Worm (Caenorhabditis elegans): Measurements from ENCODE around the gene T20G5.12.

Gene T20G5.12

DNA sequence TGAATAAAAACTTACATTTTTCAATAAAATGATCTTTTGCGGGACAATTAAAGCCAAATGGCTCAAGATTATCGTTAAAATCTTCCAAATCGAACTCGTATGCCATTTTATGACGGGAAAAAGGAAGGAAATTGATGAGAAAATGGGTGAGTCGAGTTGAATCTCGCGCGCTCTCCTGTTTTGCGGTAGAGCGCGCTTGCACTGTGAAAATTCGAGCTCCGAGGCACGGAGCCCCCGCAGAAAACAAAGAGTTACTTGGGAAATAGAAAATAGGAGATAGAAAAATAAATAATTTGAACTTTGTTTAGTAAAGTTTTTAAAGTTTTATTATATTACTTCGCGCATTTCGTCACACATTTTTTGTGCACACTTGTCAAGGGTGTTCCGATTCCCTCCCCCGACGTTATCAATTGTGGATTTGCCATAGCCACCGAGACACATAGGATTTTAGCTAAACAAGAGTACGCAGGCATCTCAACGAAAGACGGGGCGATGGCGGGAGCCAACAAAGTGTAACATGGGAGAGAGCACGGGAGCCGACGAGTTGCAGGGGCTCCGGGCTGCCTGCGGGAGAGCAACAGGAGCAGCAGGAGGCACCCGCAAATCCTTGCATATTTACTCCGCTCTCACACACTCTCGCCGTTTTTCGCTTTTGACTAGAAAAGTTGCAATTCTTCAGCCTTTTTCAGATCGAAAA, 47.2 kb downstream of the T20G5.12 start, which contains the start of the genes div-1 and cor-1:
TSS of gene div-1 (minus strand) at position 119 of the 697 bp plus-strand sequence.
TSS of gene cor-1 (plus strand) at position 671 of the 697 bp plus-strand sequence.
- TF ChIP-seq ceh-19 (GFP tag; optimal IDR thresholded peaks at IDR 0.05), result no peak
- TF ChIP-seq C38D4.7 (GFP tag; optimal IDR thresholded peaks at IDR 0.05), result no peak
- no peak for TF ChIP-seq zip-5 (tag; optimal IDR thresholded peaks at IDR 0.05)
- no peak for TF ChIP-seq pha-4 (tag; optimal IDR thresholded peaks at IDR 0.05)
- TF ChIP-seq ceh-18 (tag; optimal IDR thresholded peaks at IDR 0.05), result peak; percentile 76
- no peak for TF ChIP-seq dmd-4 (tag; optimal IDR thresholded peaks at IDR 0.05; ENCODE audit: borderline replicate concordance)
- peak; percentile 14 for TF ChIP-seq ceh-31 (tag; optimal IDR thresholded peaks at IDR 0.05)
- TF ChIP-seq F13H6.1 (tag; optimal IDR thresholded peaks at IDR 0.05), result no peak
- TF ChIP-seq ttx-3 (tag; optimal IDR thresholded peaks at IDR 0.05), result no peak
- TF ChIP-seq ceh-2 (tag; optimal IDR thresholded peaks at IDR 0.05), result peak; percentile 36
- TF ChIP-seq ceh-22 (tag; optimal IDR thresholded peaks at IDR 0.05), result no peak
- TF ChIP-seq pax-1 (tag; optimal IDR thresholded peaks at IDR 0.05), result no peak
- TF ChIP-seq hlh-30 (tag; optimal IDR thresholded peaks at IDR 0.05; ENCODE audit: insufficient read depth), result no peak
- no peak for TF ChIP-seq sox-4 (tag; optimal IDR thresholded peaks at IDR 0.05)
- peak; percentile 4 for TF ChIP-seq hlh-8 (tag; optimal IDR thresholded peaks at IDR 0.05)
- TF ChIP-seq ets-4 (tag; optimal IDR thresholded peaks at IDR 0.05), result peak; percentile 24
- peak; percentile 50 for TF ChIP-seq rnt-1 (tag; optimal IDR thresholded peaks at IDR 0.05)
- TF ChIP-seq syd-9 (tag; optimal IDR thresholded peaks at IDR 0.05), result no peak
- no peak for TF ChIP-seq ceh-24 (tag; optimal IDR thresholded peaks at IDR 0.05)
- TF ChIP-seq tbx-7 (tag; optimal IDR thresholded peaks at IDR 0.05), result no peak
- TF ChIP-seq fkh-6 (tag; optimal IDR thresholded peaks at IDR 0.05), result no peak
- TF ChIP-seq elt-2 (tag; optimal IDR thresholded peaks at IDR 0.05), result peak; percentile 29
- no peak for TF ChIP-seq fax-1 (tag; optimal IDR thresholded peaks at IDR 0.05)
- peak; percentile 56 for TF ChIP-seq tbx-2 (tag; optimal IDR thresholded peaks at IDR 0.05)
- no peak for TF ChIP-seq nfya-1 (tag; optimal IDR thresholded peaks at IDR 0.05)
- TF ChIP-seq sdc-2 (tag; optimal IDR thresholded peaks at IDR 0.05), result no peak
- TF ChIP-seq K09A11.1 (tag; optimal IDR thresholded peaks at IDR 0.05; ENCODE audit: insufficient read depth), result no peak

- TF ChIP-seq ttx-3 (tag; optimal IDR thresholded peaks at IDR 0.05) (no peak), tbx-2 (tag; optimal IDR thresholded peaks at IDR 0.05) (no peak), ets-4 (tag; optimal IDR thresholded peaks at IDR 0.05) (no peak), ama-1 (optimal IDR thresholded peaks at IDR 0.05) (no peak), syd-9 (tag; optimal IDR thresholded peaks at IDR 0.05) (no peak), odd-2 (tag; optimal IDR thresholded peaks at IDR 0.05) (no peak), hlh-8 (tag; optimal IDR thresholded peaks at IDR 0.05) (no peak), pag-3 (tag; optimal IDR thresholded peaks at IDR 0.05; ENCODE audit: borderline replicate concordance) (no peak), ahr-1 (tag; optimal IDR thresholded peaks at IDR 0.05) (no peak), lin-11 (tag; optimal IDR thresholded peaks at IDR 0.05) (no peak), T23F11.4 (GFP tag; optimal IDR thresholded peaks at IDR 0.05) (no peak), ceh-22 (tag; optimal IDR thresholded peaks at IDR 0.05) (no peak), ceh-6 (GFP tag; optimal IDR thresholded peaks at IDR 0.05) (no peak), unc-42 (tag; optimal IDR thresholded peaks at IDR 0.05) (no peak), sox-4 (tag; optimal IDR thresholded peaks at IDR 0.05) (no peak)
Measured at ce11 chrIII:10251114-10251513, 49.7 kb downstream of the T20G5.12 start.

Measured in whole organism, late embryonic.